Worm (Caenorhabditis elegans) whole organism, early embryonic: ENCODE measurements around the gene col-174.

Experiments
- B0310.2 ChIP-seq: sonication (generic microtip); optimal IDR thresholded peaks from 2 replicates; lab custom pipeline; 2016; ENCODE audit warnings: mild to moderate bottlenecking, missing genetic modification characterization, missing compliant biosample characterization
- F13C5.2 ChIP-seq: sonication (generic microtip); optimal IDR thresholded peaks from 2 replicates; lab custom pipeline; 2017; ENCODE audit warnings: mild to moderate bottlenecking, missing genetic modification characterization, inconsistent platforms, missing compliant biosample characterization
- aly-1 ChIP-seq: sonication (generic microtip); optimal IDR thresholded peaks from 2 replicates; lab custom pipeline; 2016; ENCODE audit warnings: missing genetic modification characterization, missing compliant biosample characterization
- ama-1 ChIP-seq: fragments of 150-350 bp; optimal IDR thresholded peaks from 2 replicates; lab custom pipeline; 2014
- ceh-13 ChIP-seq: fragments of 200-800 bp; sonication (Bioruptor generic); optimal IDR thresholded peaks from 2 replicates; lab custom pipeline; 2018; ENCODE audit warnings: mild to moderate bottlenecking, missing genetic modification characterization, missing compliant biosample characterization
- ceh-36 ChIP-seq: sonication (generic microtip); optimal IDR thresholded peaks from 2 replicates; lab custom pipeline; 2016; ENCODE audit warnings: missing genetic modification characterization, inconsistent platforms, missing compliant biosample characterization
- ets-7 ChIP-seq: sonication (generic microtip); optimal IDR thresholded peaks from 2 replicates; lab custom pipeline; 2016; ENCODE audit warnings: missing genotype, missing genetic modification characterization, missing compliant biosample characterization
- flt-1 ChIP-seq: fragments of 200-800 bp; sonication (Bioruptor generic); IDR thresholded peaks from 2 replicates; pipeline ENCODE4 v1.3.6; 2022; ENCODE audit warnings: missing genetic modification characterization, missing compliant biosample characterization
- hmbx-1 ChIP-seq: sonication (generic microtip); optimal IDR thresholded peaks from 2 replicates; lab custom pipeline; 2016; ENCODE audit warnings: mild to moderate bottlenecking, missing genetic modification characterization, missing compliant biosample characterization
- hmg-4 ChIP-seq: fragments of 200-800 bp; sonication (Bioruptor generic); optimal IDR thresholded peaks from 2 replicates; lab custom pipeline; 2018; ENCODE audit warnings: mild to moderate bottlenecking, missing genetic modification characterization, missing compliant biosample characterization
- hnd-1 ChIP-seq: sonication (generic microtip); optimal IDR thresholded peaks from 2 replicates; lab custom pipeline; 2016; ENCODE audit warnings: missing genetic modification characterization, missing compliant biosample characterization
- pes-1 ChIP-seq: fragments of 200-800 bp; sonication (Bioruptor generic); IDR thresholded peaks from 2 replicates; pipeline ENCODE4 v1.3.6; 2022; ENCODE audit warnings: missing genetic modification reagents, missing genetic modification characterization, missing compliant biosample characterization
- scrt-1 ChIP-seq: fragments of 200-800 bp; sonication (Bioruptor generic); IDR thresholded peaks from 2 replicates; pipeline ENCODE4 v1.3.6; 2022; ENCODE audit warnings: missing genetic modification characterization, missing compliant biosample characterization
- sea-1 ChIP-seq: fragments of 200-800 bp; sonication (Bioruptor generic); conservative IDR thresholded peaks from 2 replicates; pipeline ENCODE4 v1.3.6; 2022; ENCODE audit warnings: missing genetic modification characterization, missing compliant biosample characterization
- tbx-11 ChIP-seq: fragments of 200-800 bp; sonication (Bioruptor generic); IDR thresholded peaks from 2 replicates; pipeline ENCODE4 v1.3.6; 2022; ENCODE audit warnings: missing genetic modification characterization, missing compliant biosample characterization
- tbx-37 ChIP-seq: fragments of 200-800 bp; sonication (Bioruptor generic); conservative IDR thresholded peaks from 2 replicates; pipeline ENCODE4 v1.3.6; 2022; ENCODE audit warnings: missing genetic modification reagents, missing genetic modification characterization, missing compliant biosample characterization
- tra-4 ChIP-seq: sonication (generic microtip); optimal IDR thresholded peaks from 2 replicates; lab custom pipeline; 2017; ENCODE audit warnings: missing genetic modification characterization, missing compliant biosample characterization

Gene col-174

ce11 chrX:7548158-7548557 lies 1.5 kb downstream of the col-174 start, which contains the start of gene F46C8.1:
Gene F46C8.1 (plus strand): TSS chrX:7548458.
- TF ChIP-seq scrt-1 (GFP tag; lab: Robert Waterston, UW) (no peak), hmbx-1 (tag; lab: Kevin White, UChicago) (no peak), pes-1 (GFP tag; lab: Robert Waterston, UW) (no peak), hnd-1 (tag; lab: Kevin White, UChicago) (no peak), ceh-36 (tag; lab: Kevin White, UChicago) (no peak), tra-4 (tag; lab: Kevin White, UChicago) (no peak), sea-1 (no peak), tbx-11 (GFP tag; lab: Robert Waterston, UW) (no peak), ama-1 (lab: Kevin White, UChicago) (no peak), F13C5.2 (no peak), tbx-37 (GFP tag; lab: Robert Waterston, UW) (no peak)

- TF ChIP-seq scrt-1 (GFP tag; lab: Robert Waterston, UW) (no peak), ets-7 (tag; lab: Kevin White, UChicago) (no peak), ceh-36 (tag; lab: Kevin White, UChicago) (no peak), ama-1 (lab: Kevin White, UChicago) (no peak), flt-1 (GFP tag; lab: Robert Waterston, UW) (no peak), F13C5.2 (no peak), aly-1 (tag; lab: Kevin White, UChicago) (no peak)
Measured at ce11 chrX:7550452-7550851, 3.8 kb downstream of the col-174 start.

- TF ChIP-seq hmbx-1 (tag; lab: Kevin White, UChicago), result no peak
- TF ChIP-seq ama-1 (lab: Kevin White, UChicago), result no peak
- no peak for TF ChIP-seq B0310.2 (tag; lab: Kevin White, UChicago)
- TF ChIP-seq ceh-36 (tag; lab: Kevin White, UChicago), result no peak
- no peak for TF ChIP-seq tbx-37 (GFP tag; lab: Robert Waterston, UW)
- TF ChIP-seq aly-1 (tag; lab: Kevin White, UChicago), result no peak
- TF ChIP-seq sea-1, result no peak
- TF ChIP-seq ets-7 (tag; lab: Kevin White, UChicago), result no peak
- no peak for TF ChIP-seq tbx-11 (GFP tag; lab: Robert Waterston, UW)
- TF ChIP-seq ceh-13 (GFP tag; lab: Kevin White, UChicago), result no peak
- TF ChIP-seq tra-4 (tag; lab: Kevin White, UChicago), result no peak
- no peak for TF ChIP-seq flt-1 (GFP tag; lab: Robert Waterston, UW)
- TF ChIP-seq hmg-4, result no peak
- TF ChIP-seq scrt-1 (GFP tag; lab: Robert Waterston, UW), result no peak
- no peak for TF ChIP-seq F13C5.2
- TF ChIP-seq pes-1 (GFP tag; lab: Robert Waterston, UW), result no peak
- no peak for TF ChIP-seq hnd-1 (tag; lab: Kevin White, UChicago)
Measured at ce11 chrX:7553331-7553730, 6.7 kb downstream of the col-174 start.

- TF ChIP-seq sea-1, result no peak
- TF ChIP-seq tbx-37 (GFP tag; lab: Robert Waterston, UW), result no peak
- TF ChIP-seq hmg-4, result no peak
- TF ChIP-seq aly-1 (tag; lab: Kevin White, UChicago), result no peak
- TF ChIP-seq hnd-1 (tag; lab: Kevin White, UChicago), result no peak
- no peak for TF ChIP-seq hmbx-1 (tag; lab: Kevin White, UChicago)
- TF ChIP-seq pes-1 (GFP tag; lab: Robert Waterston, UW), result no peak
- TF ChIP-seq scrt-1 (GFP tag; lab: Robert Waterston, UW), result no peak
- no peak for TF ChIP-seq B0310.2 (tag; lab: Kevin White, UChicago)
- TF ChIP-seq ceh-13 (GFP tag; lab: Kevin White, UChicago), result no peak
- no peak for TF ChIP-seq ceh-36 (tag; lab: Kevin White, UChicago)
- no peak for TF ChIP-seq ama-1 (lab: Kevin White, UChicago)
- TF ChIP-seq F13C5.2, result no peak
- no peak for TF ChIP-seq flt-1 (GFP tag; lab: Robert Waterston, UW)
- no peak for TF ChIP-seq tbx-11 (GFP tag; lab: Robert Waterston, UW)
Measured at ce11 chrX:7554326-7554725, 7.7 kb downstream of the col-174 start, which contains the start of gene F46C8.8. Gene F46C8.8 (minus strand): TSS chrX:7554426.

ce11 chrX:7558928-7559455 lies 12.4 kb downstream of the col-174 start, which contains the start of the genes PDB1.1 and F08C6.5:
Gene PDB1.1 (minus strand): TSS chrX:7559085.
Gene F08C6.5 (plus strand): TSS chrX:7559405.
- TF ChIP-seq ama-1 (lab: Kevin White, UChicago), result no peak
- TF ChIP-seq ets-7 (tag; lab: Kevin White, UChicago), result no peak

- TF ChIP-seq tbx-11 (GFP tag; lab: Robert Waterston, UW) (no peak), B0310.2 (tag; lab: Kevin White, UChicago) (no peak), ceh-36 (tag; lab: Kevin White, UChicago) (no peak)
Measured at ce11 chrX:7561972-7562371, 15.4 kb downstream of the col-174 start.

- TF ChIP-seq ceh-13 (GFP tag; lab: Kevin White, UChicago) (no peak), hmg-4 (peak; percentile 74), ets-7 (tag; lab: Kevin White, UChicago) (peak; percentile 41), aly-1 (tag; lab: Kevin White, UChicago) (peak; percentile 73)
Measured at ce11 chrX:7562625-7563024, 16.0 kb downstream of the col-174 start, which contains the start of gene sto-1. Gene sto-1 (plus strand): TSS chrX:7562824.

- no peak for TF ChIP-seq tbx-11 (GFP tag; lab: Robert Waterston, UW)
- TF ChIP-seq hnd-1 (tag; lab: Kevin White, UChicago), result no peak
- no peak for TF ChIP-seq ama-1 (lab: Kevin White, UChicago)
- no peak for TF ChIP-seq tra-4 (tag; lab: Kevin White, UChicago)
- no peak for TF ChIP-seq ceh-13 (GFP tag; lab: Kevin White, UChicago)
- no peak for TF ChIP-seq tbx-37 (GFP tag; lab: Robert Waterston, UW)
- TF ChIP-seq scrt-1 (GFP tag; lab: Robert Waterston, UW), result no peak
- TF ChIP-seq sea-1, result no peak
- TF ChIP-seq ets-7 (tag; lab: Kevin White, UChicago), result no peak
- no peak for TF ChIP-seq hmbx-1 (tag; lab: Kevin White, UChicago)
- no peak for TF ChIP-seq aly-1 (tag; lab: Kevin White, UChicago)
- no peak for TF ChIP-seq B0310.2 (tag; lab: Kevin White, UChicago)
- TF ChIP-seq pes-1 (GFP tag; lab: Robert Waterston, UW), result no peak
- no peak for TF ChIP-seq hmg-4
- TF ChIP-seq F13C5.2, result no peak
- TF ChIP-seq flt-1 (GFP tag; lab: Robert Waterston, UW), result no peak
- no peak for TF ChIP-seq ceh-36 (tag; lab: Kevin White, UChicago)
Measured at ce11 chrX:7563425-7563824, 16.8 kb downstream of the col-174 start.
